Fruit fly (Drosophila melanogaster) whole organism, pupa: ENCODE results near the gene CG33331.

Experiments used
- CG10348 ChIP-seq: fragments of 200-800 bp; sonication (Bioruptor generic); IDR thresholded peaks from 2 replicates; pipeline ENCODE4 v1.3.6; 2022; ENCODE audit warnings: missing biosample characterization, missing genetic modification characterization
- CG17806 ChIP-seq: fragments of 200-800 bp; sonication (Bioruptor generic); optimal IDR thresholded peaks from 2 replicates; lab custom pipeline; 2018; ENCODE audit warnings: missing biosample characterization, mild to moderate bottlenecking, missing genetic modification characterization, moderate library complexity
- CG4496 ChIP-seq: fragments of 200-800 bp; sonication (Bioruptor generic); IDR thresholded peaks from 3 replicates; pipeline ENCODE4 v1.3.6; 2022; ENCODE audit warnings: missing biosample characterization, missing genetic modification characterization
- CG8159 ChIP-seq: fragments of 200-800 bp; sonication (Bioruptor generic); optimal IDR thresholded peaks from 3 replicates; lab custom pipeline; 2018; ENCODE audit warnings: missing biosample characterization, mild to moderate bottlenecking, missing genetic modification characterization, moderate library complexity
- CG9948 ChIP-seq: fragments of 200-800 bp; sonication (Bioruptor generic); optimal IDR thresholded peaks from 2 replicates; lab custom pipeline; 2018; ENCODE audit warnings: missing biosample characterization, mild to moderate bottlenecking, missing genetic modification characterization, moderate library complexity
- EcR ChIP-seq: fragments of 200-800 bp; sonication (Bioruptor generic); optimal IDR thresholded peaks from 3 replicates; lab custom pipeline; 2019; ENCODE audit warnings: missing biosample characterization, missing genetic modification characterization, mild to moderate bottlenecking, moderate library complexity, missing genetic modification reagents
- Ets98B ChIP-seq: fragments of 200-800 bp; sonication (Bioruptor generic); IDR thresholded peaks from 2 replicates; pipeline ENCODE4 v1.3.6; 2022; ENCODE audit warnings: missing biosample characterization, missing genetic modification characterization
- Pif1A ChIP-seq: fragments of 200-800 bp; sonication (Bioruptor generic); optimal IDR thresholded peaks from 3 replicates; lab custom pipeline; 2016; ENCODE audit warnings: missing biosample characterization, missing genetic modification characterization
- rn ChIP-seq: fragments of 200-800 bp; sonication (Bioruptor generic); IDR thresholded peaks from 2 replicates; pipeline ENCODE4 v1.3.6; 2022; ENCODE audit warnings: missing biosample characterization, missing genetic modification characterization

- TF ChIP-seq Pif1A (no peak), rn (no peak), Ets98B (GFP tag; lab: Robert Waterston, UW) (no peak), EcR (no peak), CG17806 (tag; lab: Kevin White, UChicago) (no peak), CG9948 (no peak), CG10348 (GFP tag; lab: Robert Waterston, UW) (no peak), CG4496 (GFP tag; lab: Robert Waterston, UW) (no peak), CG8159 (tag; lab: Kevin White, UChicago) (no peak)
Observed at dm6 chr3R:14894783-14894883, 8.4 kb downstream of the CG33331 start, which contains the start of gene CG14860.
